Fruit fly (Drosophila melanogaster): ENCODE measurements around the gene RpS10a.

The RpS10a gene

dm6 chr3R:27651710-27652109 lies 850 bp upstream of the RpS10a start (continued):
- TF ChIP-seq HmgZ (tag; optimal IDR thresholded peaks at IDR 0.05) (peak; percentile 18), stwl (tag; optimal IDR thresholded peaks at IDR 0.05) (peak; percentile 28), dati (GFP tag; IDR thresholded peaks at IDR 0.05) (no peak), CG8290 (GFP tag; optimal IDR thresholded peaks at IDR 0.05) (no peak), CG8290 (tag; optimal IDR thresholded peaks at IDR 0.05) (peak in 1 of 2 experiments; percentile 67), CG12659 (GFP tag; optimal IDR thresholded peaks at IDR 0.05) (peak; percentile 7)

- TF ChIP-seq CG4424 (GFP tag; optimal IDR thresholded peaks at IDR 0.05) (no peak), lola (GFP tag; optimal IDR thresholded peaks at IDR 0.05) (no peak), wor (GFP tag; IDR thresholded peaks at IDR 0.05) (no peak), CG16815 (GFP tag; optimal IDR thresholded peaks at IDR 0.05) (no peak), CG1602 (GFP tag; optimal IDR thresholded peaks at IDR 0.05) (no peak), CG4282 (GFP tag; optimal IDR thresholded peaks at IDR 0.05) (no peak), CG1024 (GFP tag; IDR thresholded peaks at IDR 0.05) (no peak), mirr (GFP tag; optimal IDR thresholded peaks at IDR 0.05) (no peak), danr (GFP tag; IDR thresholded peaks at IDR 0.05) (no peak), ham (GFP tag; IDR thresholded peaks at IDR 0.05) (no peak), ewg (GFP tag; optimal IDR thresholded peaks at IDR 0.05) (no peak), tup (GFP tag; optimal IDR thresholded peaks at IDR 0.05) (no peak), CG11085 (GFP tag; IDR thresholded peaks at IDR 0.05) (no peak), her (GFP tag; optimal IDR thresholded peaks at IDR 0.05) (no peak), PHDP (tag; optimal IDR thresholded peaks at IDR 0.05) (no peak), Fer3 (tag; optimal IDR thresholded peaks at IDR 0.05) (no peak), ind (GFP tag; optimal IDR thresholded peaks at IDR 0.05) (no peak), pros (GFP tag; optimal IDR thresholded peaks at IDR 0.05) (no peak), scrt (GFP tag; optimal IDR thresholded peaks at IDR 0.05) (no peak), fd3F (GFP tag; optimal IDR thresholded peaks at IDR 0.05) (no peak), ac (GFP tag; optimal IDR thresholded peaks at IDR 0.05) (no peak), nerfin-1 (tag; optimal IDR thresholded peaks at IDR 0.05) (no peak), hth (optimal IDR thresholded peaks at IDR 0.05) (no peak), B-H1 (GFP tag; IDR thresholded peaks at IDR 0.05) (no peak), CG3281 (GFP tag; optimal IDR thresholded peaks at IDR 0.05) (no peak), unc-4 (GFP tag; IDR thresholded peaks at IDR 0.05; ENCODE audit: partially characterized antibody) (no peak), CG5180 (GFP tag; optimal IDR thresholded peaks at IDR 0.05) (no peak), peb (GFP tag; IDR thresholded peaks at IDR 0.05) (no peak), CG11504 (tag; optimal IDR thresholded peaks at IDR 0.05) (peak; percentile 39), HmgD (GFP tag; optimal IDR thresholded peaks at IDR 0.05) (no peak), fd96Cb (tag; optimal IDR thresholded peaks at IDR 0.05) (peak; percentile 32), amos (GFP tag; IDR thresholded peaks at IDR 0.05; ENCODE audit: partially characterized antibody) (no peak), sqz (GFP tag; optimal IDR thresholded peaks at IDR 0.05) (no peak), prd (optimal IDR thresholded peaks at IDR 0.05) (no peak), prd (GFP tag; IDR thresholded peaks at IDR 0.05) (no peak), CG18476 (GFP tag; optimal IDR thresholded peaks at IDR 0.05) (no peak), CG10147 (GFP tag; optimal IDR thresholded peaks at IDR 0.05) (no peak), salm (tag; optimal IDR thresholded peaks at IDR 0.05) (no peak), vvl (GFP tag; IDR thresholded peaks at IDR 0.05) (no peak), Sry-β (GFP tag; optimal IDR thresholded peaks at IDR 0.05) (no peak), h (optimal IDR thresholded peaks at IDR 0.05) (no peak), tll (GFP tag; optimal IDR thresholded peaks at IDR 0.05) (no peak), caup (GFP tag; optimal IDR thresholded peaks at IDR 0.05; ENCODE audit: severe bottlenecking) (no peak), crol (GFP tag; IDR thresholded peaks at IDR 0.05) (no peak), Side (GFP tag; optimal IDR thresholded peaks at IDR 0.05) (no peak)
Measured at dm6 chr3R:27655109-27655508, 2.5 kb downstream of the RpS10a start.
